Worm (Caenorhabditis elegans) whole organism, late embryonic: ENCODE results near the gene ZK381.62.

ENCODE experiments used
- T23F11.4 ChIP-seq: fragments of 200-800 bp; sonication (Bioruptor generic); optimal IDR thresholded peaks from 2 replicates; lab custom pipeline; 2018; ENCODE audit warnings: mild to moderate bottlenecking, missing genetic modification characterization, missing compliant biosample characterization
- ahr-1 ChIP-seq: sonication (generic microtip); optimal IDR thresholded peaks from 2 replicates; lab custom pipeline; 2016; ENCODE audit warnings: missing genetic modification characterization, missing compliant biosample characterization
- ama-1 ChIP-seq: fragments of 150-350 bp; optimal IDR thresholded peaks from 2 replicates; lab custom pipeline; 2014
- fkh-6 ChIP-seq: sonication (generic microtip); optimal IDR thresholded peaks from 2 replicates; lab custom pipeline; 2016; ENCODE audit warnings: missing genetic modification characterization, missing compliant biosample characterization
- lim-6 ChIP-seq: sonication (generic microtip); optimal IDR thresholded peaks from 2 replicates; lab custom pipeline; 2016; ENCODE audit warnings: missing genetic modification characterization, missing compliant biosample characterization
- lin-11 ChIP-seq: fragments of 200-800 bp; sonication (Bioruptor generic); optimal IDR thresholded peaks from 2 replicates; lab custom pipeline; 2018; ENCODE audit warnings: mild to moderate bottlenecking, missing genetic modification characterization, missing compliant biosample characterization
- npax-4 ChIP-seq: sonication (generic microtip); optimal IDR thresholded peaks from 2 replicates; lab custom pipeline; 2016; ENCODE audit warnings: missing genetic modification characterization, missing compliant biosample characterization
- pat-9 ChIP-seq: fragments of 200-800 bp; sonication (Bioruptor generic); optimal IDR thresholded peaks from 2 replicates; lab custom pipeline; 2018; ENCODE audit warnings: mild to moderate bottlenecking, missing genetic modification characterization, moderate library complexity, missing compliant biosample characterization
- pha-2 ChIP-seq: sonication (generic microtip); optimal IDR thresholded peaks from 2 replicates; lab custom pipeline; 2017; ENCODE audit warnings: mild to moderate bottlenecking, missing genetic modification characterization, missing compliant biosample characterization
- pha-4 ChIP-seq: fragments of 150-350 bp; optimal IDR thresholded peaks from 2 replicates; lab custom pipeline; 2018; ENCODE audit warnings: missing biosample characterization, missing genetic modification reagents, missing genetic modification characterization
- tbx-7 ChIP-seq: sonication (generic microtip); optimal IDR thresholded peaks from 2 replicates; lab custom pipeline; 2016; ENCODE audit warnings: missing genotype, missing genetic modification characterization, missing compliant biosample characterization
- unc-86 ChIP-seq: sonication (generic microtip); optimal IDR thresholded peaks from 2 replicates; lab custom pipeline; 2016; ENCODE audit warnings: missing genetic modification characterization, missing compliant biosample characterization

ce11 chrIV:6997918-6998317, 26.8 kb upstream of the ZK381.62 start:
- no peak for TF ChIP-seq ama-1 (lab: Kevin White, UChicago)
- no peak for TF ChIP-seq fkh-6 (tag; lab: Kevin White, UChicago)
- TF ChIP-seq unc-86 (tag; lab: Kevin White, UChicago): no peak
- TF ChIP-seq ahr-1: no peak
- TF ChIP-seq pha-2: no peak
- no peak for TF ChIP-seq tbx-7 (tag; lab: Kevin White, UChicago)
- TF ChIP-seq pat-9 (tag; lab: Kevin White, UChicago): no peak
- no peak for TF ChIP-seq npax-4 (tag; lab: Kevin White, UChicago)
- no peak for TF ChIP-seq lin-11 (tag; lab: Kevin White, UChicago)
- TF ChIP-seq pha-4 (tag; lab: Kevin White, UChicago): no peak
- no peak for TF ChIP-seq lim-6
- no peak for TF ChIP-seq T23F11.4
